Worm (Caenorhabditis elegans) whole organism, late embryonic: ENCODE results near the gene atn-1.
A peak's percentile ranks its signal among the peaks of the same experiment; 100 is the strongest.

Experiments
- C38D4.7 ChIP-seq: fragments of 200-800 bp; sonication (Bioruptor generic); optimal IDR thresholded peaks from 2 replicates; lab custom pipeline; 2018; ENCODE audit warnings: mild to moderate bottlenecking, missing genetic modification characterization, moderate library complexity, missing compliant biosample characterization
- K02D7.2 ChIP-seq: sonication (generic microtip); optimal IDR thresholded peaks from 2 replicates; lab custom pipeline; 2017; ENCODE audit warnings: mild to moderate bottlenecking, missing genetic modification characterization, missing compliant biosample characterization
- K09A11.1 ChIP-seq: sonication (generic microtip); optimal IDR thresholded peaks from 2 replicates; lab custom pipeline; 2017; ENCODE audit warnings: antibody characterized with exemption, mild to moderate bottlenecking, missing genetic modification characterization, missing compliant biosample characterization; ENCODE audit not compliant: insufficient read depth
- Y22D7AL.16 ChIP-seq: sonication (generic microtip); optimal IDR thresholded peaks from 2 replicates; lab custom pipeline; 2016; ENCODE audit warnings: missing genetic modification characterization, missing compliant biosample characterization
- ceh-18 ChIP-seq: sonication (generic microtip); optimal IDR thresholded peaks from 2 replicates; lab custom pipeline; 2016; ENCODE audit warnings: missing genetic modification characterization, missing compliant biosample characterization
- ceh-19 ChIP-seq: fragments of 200-800 bp; sonication (Bioruptor generic); optimal IDR thresholded peaks from 2 replicates; lab custom pipeline; 2018; ENCODE audit warnings: mild to moderate bottlenecking, missing genetic modification characterization, missing compliant biosample characterization
- ceh-24 ChIP-seq: sonication (generic microtip); optimal IDR thresholded peaks from 2 replicates; lab custom pipeline; 2016; ENCODE audit warnings: mild to moderate bottlenecking, missing genetic modification characterization, missing compliant biosample characterization
- ceh-30 ChIP-seq: fragments of 150-350 bp; optimal IDR thresholded peaks from 2 replicates; lab custom pipeline; 2014; ENCODE audit warnings: missing biosample characterization, missing genetic modification characterization
- ceh-31 ChIP-seq: sonication (generic microtip); optimal IDR thresholded peaks from 2 replicates; lab custom pipeline; 2016; ENCODE audit warnings: missing genetic modification characterization, missing compliant biosample characterization
- ceh-34 ChIP-seq: sonication (generic microtip); optimal IDR thresholded peaks from 2 replicates; lab custom pipeline; 2016; ENCODE audit warnings: mild to moderate bottlenecking, missing genetic modification characterization, missing compliant biosample characterization
- ceh-45 ChIP-seq: fragments of 200-800 bp; sonication (Bioruptor generic); IDR thresholded peaks from 2 replicates; pipeline ENCODE4 v1.3.6; 2022; ENCODE audit warnings: missing genetic modification reagents, missing genetic modification characterization, missing compliant biosample characterization
- ceh-48 ChIP-seq: sonication (generic microtip); optimal IDR thresholded peaks from 2 replicates; lab custom pipeline; 2016; ENCODE audit warnings: missing genetic modification characterization, inconsistent platforms, missing compliant biosample characterization
- ceh-6 ChIP-seq: fragments of 200-800 bp; sonication (Bioruptor generic); optimal IDR thresholded peaks from 2 replicates; lab custom pipeline; 2018; ENCODE audit warnings: mild to moderate bottlenecking, missing genetic modification characterization, missing compliant biosample characterization
- ceh-9 ChIP-seq: sonication (generic microtip); optimal IDR thresholded peaks from 2 replicates; lab custom pipeline; 2016; ENCODE audit warnings: mild to moderate bottlenecking, missing genetic modification characterization, inconsistent platforms, missing compliant biosample characterization
- che-1 ChIP-seq: sonication (generic microtip); optimal IDR thresholded peaks from 2 replicates; lab custom pipeline; 2016; ENCODE audit warnings: mild to moderate bottlenecking, missing genetic modification characterization, missing compliant biosample characterization
- dmd-4 ChIP-seq: sonication (generic microtip); optimal IDR thresholded peaks from 2 replicates; lab custom pipeline; 2016; ENCODE audit warnings: borderline replicate concordance, missing genetic modification characterization, missing compliant biosample characterization
- elt-2 ChIP-seq: sonication (generic microtip); optimal IDR thresholded peaks from 2 replicates; lab custom pipeline; 2016; ENCODE audit warnings: missing genetic modification reagents, missing genetic modification characterization, missing compliant biosample characterization
- ets-4 ChIP-seq: sonication (generic microtip); optimal IDR thresholded peaks from 2 replicates; lab custom pipeline; 2016; ENCODE audit warnings: missing genetic modification characterization, missing compliant biosample characterization
- fax-1 ChIP-seq: sonication (generic microtip); optimal IDR thresholded peaks from 2 replicates; lab custom pipeline; 2016; ENCODE audit warnings: missing genotype, missing genetic modification characterization, missing compliant biosample characterization
- fkh-6 ChIP-seq: sonication (generic microtip); optimal IDR thresholded peaks from 2 replicates; lab custom pipeline; 2016; ENCODE audit warnings: missing genetic modification characterization, missing compliant biosample characterization
- gmeb-2 ChIP-seq: sonication (generic microtip); optimal IDR thresholded peaks from 2 replicates; lab custom pipeline; 2016; ENCODE audit warnings: missing genetic modification characterization, inconsistent platforms, missing compliant biosample characterization
- hlh-30 ChIP-seq: sonication (generic microtip); optimal IDR thresholded peaks from 2 replicates; lab custom pipeline; 2017; ENCODE audit warnings: antibody characterized with exemption, missing genetic modification characterization, missing compliant biosample characterization; ENCODE audit not compliant: insufficient read depth
- hlh-8 ChIP-seq: sonication (generic microtip); optimal IDR thresholded peaks from 2 replicates; lab custom pipeline; 2016; ENCODE audit warnings: missing genotype, missing genetic modification characterization, missing compliant biosample characterization
- lim-6 ChIP-seq: sonication (generic microtip); optimal IDR thresholded peaks from 2 replicates; lab custom pipeline; 2016; ENCODE audit warnings: missing genetic modification characterization, missing compliant biosample characterization
- lin-11 ChIP-seq: fragments of 200-800 bp; sonication (Bioruptor generic); optimal IDR thresholded peaks from 2 replicates; lab custom pipeline; 2018; ENCODE audit warnings: mild to moderate bottlenecking, missing genetic modification characterization, missing compliant biosample characterization
- nfya-1 ChIP-seq: sonication (generic microtip); optimal IDR thresholded peaks from 2 replicates; lab custom pipeline; 2017; ENCODE audit warnings: missing genetic modification characterization, mild to moderate bottlenecking, missing compliant biosample characterization, antibody characterized with exemption, moderate library complexity
- nhr-232 ChIP-seq: sonication (generic microtip); optimal IDR thresholded peaks from 2 replicates; lab custom pipeline; 2016; ENCODE audit warnings: missing genetic modification characterization, missing compliant biosample characterization
- odd-2 ChIP-seq: sonication (generic microtip); optimal IDR thresholded peaks from 2 replicates; lab custom pipeline; 2017; ENCODE audit warnings: antibody characterized with exemption, mild to moderate bottlenecking, missing genetic modification characterization, missing compliant biosample characterization
- pag-3 ChIP-seq: sonication (generic microtip); optimal IDR thresholded peaks from 2 replicates; lab custom pipeline; 2016; ENCODE audit warnings: missing compliant biosample characterization, missing genetic modification characterization, borderline replicate concordance
- pha-2 ChIP-seq: sonication (generic microtip); optimal IDR thresholded peaks from 2 replicates; lab custom pipeline; 2017; ENCODE audit warnings: mild to moderate bottlenecking, missing genetic modification characterization, missing compliant biosample characterization
- pha-4 ChIP-seq: fragments of 150-350 bp; optimal IDR thresholded peaks from 2 replicates; lab custom pipeline; 2018; ENCODE audit warnings: missing biosample characterization, missing genetic modification reagents, missing genetic modification characterization
- rnt-1 ChIP-seq: sonication (generic microtip); optimal IDR thresholded peaks from 2 replicates; lab custom pipeline; 2016; ENCODE audit warnings: missing genetic modification characterization, missing compliant biosample characterization
- sdc-2 ChIP-seq: sonication (generic microtip); optimal IDR thresholded peaks from 2 replicates; lab custom pipeline; 2016; ENCODE audit warnings: missing genotype, missing genetic modification characterization, missing compliant biosample characterization
- sox-2 ChIP-seq: fragments of 200-800 bp; sonication (Bioruptor generic); IDR thresholded peaks from 2 replicates; pipeline ENCODE4 v1.3.6; 2022; ENCODE audit warnings: missing genetic modification reagents, missing genetic modification characterization, missing compliant biosample characterization
- tbx-2 ChIP-seq: sonication (generic microtip); optimal IDR thresholded peaks from 2 replicates; lab custom pipeline; 2016; ENCODE audit warnings: missing genetic modification characterization, missing compliant biosample characterization
- tbx-7 ChIP-seq: sonication (generic microtip); optimal IDR thresholded peaks from 2 replicates; lab custom pipeline; 2016; ENCODE audit warnings: missing genotype, missing genetic modification characterization, missing compliant biosample characterization
- unc-55 ChIP-seq: sonication (generic microtip); optimal IDR thresholded peaks from 2 replicates; lab custom pipeline; 2017; ENCODE audit warnings: missing biosample characterization, missing genetic modification reagents, missing genetic modification characterization
- zip-5 ChIP-seq: sonication (generic microtip); optimal IDR thresholded peaks from 2 replicates; lab custom pipeline; 2016; ENCODE audit warnings: missing genetic modification characterization, missing compliant biosample characterization
- ztf-16 ChIP-seq: sonication (generic microtip); optimal IDR thresholded peaks from 2 replicates; lab custom pipeline; 2017; ENCODE audit warnings: missing genetic modification characterization, missing compliant biosample characterization

Gene atn-1

DNA sequence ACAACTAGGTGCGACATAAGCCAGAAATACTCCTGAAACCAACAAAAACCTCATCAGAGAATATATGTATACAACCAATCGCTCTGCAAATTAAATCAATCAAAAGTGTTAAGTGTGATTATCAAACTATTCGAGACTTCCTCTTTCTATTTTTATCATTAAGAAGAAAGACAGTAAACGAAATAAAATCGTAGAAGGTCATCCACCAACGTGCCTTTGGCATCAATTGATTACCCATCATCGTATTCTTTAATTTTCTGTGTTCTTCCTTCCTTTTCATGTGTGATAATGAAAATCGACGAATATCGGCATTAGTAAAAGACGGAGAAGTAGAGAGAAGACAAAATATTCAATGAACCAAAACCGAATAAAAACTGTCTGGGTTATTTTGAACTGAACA lies 33.7 kb downstream of the atn-1 start:
- TF ChIP-seq dmd-4 (tag; lab: Kevin White, UChicago): no peak
- no peak for TF ChIP-seq gmeb-2 (tag; lab: Kevin White, UChicago)
- no peak for TF ChIP-seq sdc-2
- no peak for TF ChIP-seq ztf-16 (tag; lab: Kevin White, UChicago)
- TF ChIP-seq tbx-2 (tag; lab: Kevin White, UChicago): no peak
- no peak for TF ChIP-seq lin-11
- no peak for TF ChIP-seq elt-2
- no peak for TF ChIP-seq ceh-48 (tag; lab: Kevin White, UChicago)
- no peak for TF ChIP-seq ceh-30 (tag; lab: Kevin White, UChicago)
- no peak for TF ChIP-seq ceh-19 (GFP tag; lab: Kevin White, UChicago)
- no peak for TF ChIP-seq nfya-1
- TF ChIP-seq lim-6 (tag; lab: Kevin White, UChicago): no peak

DNA sequence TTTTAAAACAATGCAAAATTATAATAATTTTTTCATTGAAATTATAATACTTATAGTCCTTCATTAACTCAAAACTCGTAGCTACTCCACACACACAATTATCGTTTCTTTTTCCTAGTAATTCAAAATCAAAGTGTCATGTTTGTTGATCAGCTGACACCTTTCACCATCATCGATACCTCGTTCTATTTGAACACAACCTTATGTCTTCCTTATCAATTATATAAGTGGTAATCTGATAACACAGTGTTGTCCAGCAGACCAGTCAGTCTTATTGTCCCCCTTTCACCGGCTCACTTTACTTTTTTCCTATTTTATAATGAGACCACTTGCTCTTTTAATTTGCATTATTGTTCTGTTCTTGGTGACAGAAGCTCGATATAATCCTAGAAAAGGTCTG lies 34.6 kb downstream of the atn-1 start, which contains the start of the genes T28H10.2 and lgmn-1:
Gene T28H10.2 (minus strand): TSS at position 177 of the 400 bp plus-strand sequence.
Gene lgmn-1 (plus strand): TSS at position 284 of the 400 bp plus-strand sequence.
- TF ChIP-seq nhr-232 (tag; lab: Kevin White, UChicago): no peak
- no peak for TF ChIP-seq unc-55 (GFP tag; lab: Kevin White, UChicago)
- peak; percentile 89 for TF ChIP-seq elt-2

DNA sequence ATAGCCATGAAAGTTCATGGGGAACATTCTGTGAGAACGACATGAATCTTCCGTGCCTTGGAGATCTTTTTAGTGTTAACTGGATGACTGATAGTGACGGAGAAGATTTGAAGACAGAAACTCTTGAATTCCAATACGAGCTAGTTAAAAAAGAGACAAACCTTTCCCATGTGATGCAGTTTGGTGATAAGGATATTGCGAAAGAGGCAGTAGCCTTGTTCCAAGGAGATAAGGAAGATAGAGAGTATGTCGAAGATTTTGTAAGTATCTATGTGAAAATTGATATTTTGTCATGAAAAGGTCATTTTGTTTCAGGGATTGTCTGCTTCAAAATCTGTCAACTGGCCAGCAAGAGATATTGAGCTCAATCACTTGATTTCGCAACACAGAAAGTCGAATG lies 35.7 kb downstream of the atn-1 start:
- TF ChIP-seq hlh-8 (no peak), elt-2 (peak; percentile 67)
- TF ChIP-seq, all 69 proteins: peak for 1

DNA sequence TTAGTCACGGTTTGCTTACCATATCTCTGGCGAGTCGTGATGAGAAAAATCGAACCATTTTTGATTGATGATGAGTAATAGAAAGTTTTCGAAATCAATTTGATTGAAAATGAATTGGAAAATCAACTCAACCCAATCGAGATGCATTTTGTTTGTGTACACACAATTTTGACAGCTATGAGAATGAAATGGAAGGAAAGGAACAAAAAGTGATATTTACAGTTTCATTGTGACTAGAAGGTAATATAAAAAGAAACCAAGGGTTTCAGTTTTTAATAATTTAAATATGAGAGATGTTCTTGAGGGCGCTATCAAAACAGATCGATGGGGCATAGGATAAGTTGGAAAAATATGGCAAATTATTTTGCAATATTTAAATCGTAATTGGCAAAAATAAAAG lies 38.9 kb downstream of the atn-1 start, which contains the start of gene cal-1:
Gene cal-1 (minus strand): TSS at position 101 of the 400 bp plus-strand sequence.
- no peak for TF ChIP-seq sox-2 (GFP tag; lab: Robert Waterston, UW)
- TF ChIP-seq odd-2 (tag; lab: Kevin White, UChicago): no peak
- no peak for TF ChIP-seq che-1 (tag; lab: Kevin White, UChicago)
- no peak for TF ChIP-seq gmeb-2 (tag; lab: Kevin White, UChicago)
- TF ChIP-seq ceh-24 (tag; lab: Kevin White, UChicago): no peak
- TF ChIP-seq hlh-30 (tag; lab: Kevin White, UChicago): no peak
- TF ChIP-seq ceh-31: no peak
- TF ChIP-seq K02D7.2 (tag; lab: Kevin White, UChicago): no peak
- no peak for TF ChIP-seq pha-2 (tag; lab: Kevin White, UChicago)
- no peak for TF ChIP-seq ceh-34
- no peak for TF ChIP-seq ceh-45 (GFP tag; lab: Robert Waterston, UW)
- no peak for TF ChIP-seq ets-4 (tag; lab: Kevin White, UChicago)

DNA sequence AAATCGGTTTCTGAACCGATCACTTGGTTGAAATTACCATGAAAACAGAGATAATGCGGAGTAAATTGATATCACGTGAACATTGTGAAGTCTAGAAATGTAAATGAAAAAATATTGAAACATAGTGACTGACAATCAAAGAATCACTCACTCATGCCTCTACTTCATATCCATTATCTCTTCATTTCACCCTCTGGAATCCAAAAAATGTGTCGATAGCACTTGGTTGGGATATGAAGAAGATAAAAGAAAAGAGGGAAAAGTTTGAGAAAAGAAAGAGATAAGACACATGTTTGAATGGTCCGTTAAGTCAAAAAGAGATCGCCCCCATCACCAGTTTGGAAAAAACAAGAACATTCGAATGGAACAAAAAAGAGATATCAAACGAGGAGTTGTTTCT lies 39.5 kb downstream of the atn-1 start:
- TF ChIP-seq K09A11.1: no peak
- no peak for TF ChIP-seq Y22D7AL.16 (tag; lab: Kevin White, UChicago)
- no peak for TF ChIP-seq C38D4.7
- TF ChIP-seq fax-1 (tag; lab: Kevin White, UChicago): no peak
- TF ChIP-seq unc-55 (GFP tag; lab: Kevin White, UChicago): peak; percentile 57
- TF ChIP-seq nfya-1: no peak
- TF ChIP-seq ceh-6: no peak
- TF ChIP-seq elt-2: no peak
- TF ChIP-seq ceh-18 (tag; lab: Kevin White, UChicago): peak; percentile 54
- TF ChIP-seq sox-2 (GFP tag; lab: Robert Waterston, UW): no peak
- no peak for TF ChIP-seq tbx-7 (tag; lab: Kevin White, UChicago)

DNA sequence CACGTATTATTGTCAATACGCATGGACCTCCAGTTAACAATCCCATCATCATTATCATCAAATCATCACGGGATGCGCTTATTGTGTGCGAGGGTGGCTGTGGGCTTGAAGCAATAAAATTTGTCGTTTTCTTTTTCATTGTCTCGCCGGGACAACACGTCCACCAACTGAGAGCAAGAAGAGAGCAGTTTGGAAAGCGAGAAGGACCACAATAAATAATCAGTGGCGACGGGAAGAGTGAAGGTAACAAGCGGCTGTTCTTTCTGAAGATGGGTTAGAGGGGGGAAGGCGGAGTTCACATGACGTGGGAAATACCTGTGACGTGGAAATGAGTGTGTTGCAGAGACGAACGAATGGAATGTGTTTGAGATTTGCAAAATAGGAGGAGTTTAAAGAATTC lies 40.6 kb downstream of the atn-1 start:
- no peak for TF ChIP-seq K09A11.1
- TF ChIP-seq pha-4 (tag; lab: Kevin White, UChicago): no peak
- TF ChIP-seq ceh-18 (tag; lab: Kevin White, UChicago): peak; percentile 86
- TF ChIP-seq sox-2 (GFP tag; lab: Robert Waterston, UW): no peak
- no peak for TF ChIP-seq ceh-9 (tag; lab: Kevin White, UChicago)
- peak; percentile 0 for TF ChIP-seq ceh-34
- no peak for TF ChIP-seq ztf-16 (tag; lab: Kevin White, UChicago)
- peak; percentile 75 for TF ChIP-seq unc-55 (GFP tag; lab: Kevin White, UChicago)
- no peak for TF ChIP-seq fkh-6
- TF ChIP-seq zip-5: no peak
- TF ChIP-seq pag-3: no peak
- peak; percentile 88 for TF ChIP-seq rnt-1 (tag; lab: Kevin White, UChicago)
- TF ChIP-seq hlh-30 (tag; lab: Kevin White, UChicago): no peak
